Worm (Caenorhabditis elegans) whole organism, L2 larva: ENCODE measurements around the gene elb-1.

Experiments
- C34F6.9 ChIP-seq: fragments of 150-350 bp; optimal IDR thresholded peaks from 2 replicates; lab custom pipeline; 2014; ENCODE audit warnings: missing biosample characterization, missing genetic modification characterization
- F13H6.1 ChIP-seq: sonication (generic microtip); optimal IDR thresholded peaks from 2 replicates; lab custom pipeline; 2016; ENCODE audit warnings: missing genetic modification characterization, missing compliant biosample characterization
- R02D3.7 ChIP-seq: fragments of 150-350 bp; optimal IDR thresholded peaks from 2 replicates; lab custom pipeline; 2014; ENCODE audit warnings: missing biosample characterization, missing genetic modification characterization
- Y55F3AM.14 ChIP-seq: fragments of 200-800 bp; sonication (Bioruptor generic); optimal IDR thresholded peaks from 2 replicates; lab custom pipeline; 2018; ENCODE audit warnings: mild to moderate bottlenecking, missing genetic modification characterization, missing compliant biosample characterization
- alr-1 ChIP-seq: fragments of 150-350 bp; optimal IDR thresholded peaks from 2 replicates; lab custom pipeline; 2014; ENCODE audit warnings: missing biosample characterization, missing genetic modification characterization
- aly-2 ChIP-seq: fragments of 150-350 bp; optimal IDR thresholded peaks from 2 replicates; lab custom pipeline; 2014; ENCODE audit warnings: missing biosample characterization, missing genetic modification characterization
- blmp-1 ChIP-seq: sonication (generic microtip); optimal IDR thresholded peaks from 2 replicates; lab custom pipeline; 2017; ENCODE audit warnings: missing genetic modification characterization, mild to moderate bottlenecking, missing compliant biosample characterization, antibody characterized with exemption, moderate library complexity; ENCODE audit not compliant: insufficient read depth
- ceh-82 ChIP-seq: fragments of 150-350 bp; optimal IDR thresholded peaks from 2 replicates; lab custom pipeline; 2014; ENCODE audit warnings: missing biosample characterization, missing genetic modification characterization
- crh-2 ChIP-seq: sonication (generic microtip); optimal IDR thresholded peaks from 2 replicates; lab custom pipeline; 2017; ENCODE audit warnings: missing biosample characterization, missing genetic modification characterization
- egl-27 ChIP-seq: sonication (generic microtip); optimal IDR thresholded peaks from 3 replicates; lab custom pipeline; 2017; ENCODE audit warnings: missing biosample characterization, missing genetic modification reagents, missing genetic modification characterization
- elt-1 ChIP-seq: fragments of 150-350 bp; optimal IDR thresholded peaks from 2 replicates; lab custom pipeline; 2014; ENCODE audit warnings: missing biosample characterization, missing genetic modification characterization
- elt-3 ChIP-seq: sonication (generic microtip); optimal IDR thresholded peaks from 2 replicates; lab custom pipeline; 2017; ENCODE audit warnings: missing biosample characterization, missing genetic modification characterization
- fos-1 ChIP-seq: fragments of 150-350 bp; optimal IDR thresholded peaks from 2 replicates; lab custom pipeline; 2014; ENCODE audit warnings: missing biosample characterization, missing genetic modification characterization
- gmeb-1 ChIP-seq: fragments of 150-350 bp; optimal IDR thresholded peaks from 2 replicates; lab custom pipeline; 2014; ENCODE audit warnings: missing biosample characterization, missing genetic modification characterization
- lin-11 ChIP-seq: fragments of 150-350 bp; sonication (generic microtip); optimal IDR thresholded peaks from 2 replicates; lab custom pipeline; 2014; ENCODE audit warnings: missing biosample characterization, missing genetic modification characterization, inconsistent platforms, mixed read lengths
- lin-13 ChIP-seq: fragments of 150-350 bp; optimal IDR thresholded peaks from 2 replicates; lab custom pipeline; 2014; ENCODE audit warnings: missing biosample characterization, missing genetic modification reagents, missing genetic modification characterization
- lin-39 ChIP-seq: fragments of 150-350 bp; optimal IDR thresholded peaks from 2 replicates; lab custom pipeline; 2014; ENCODE audit warnings: missing biosample characterization, missing genetic modification reagents, missing genetic modification characterization
- lsy-2 ChIP-seq, 2 experiments: fragments of 150-350 bp in 1 of 2; sonication (generic microtip) in 1 of 2; optimal IDR thresholded peaks; 2 replicates each; lab custom pipeline; 2014 to 2017; ENCODE audit warnings: missing biosample characterization in 2 of 2, missing genetic modification characterization in 2 of 2
- mab-5 ChIP-seq: fragments of 150-350 bp; optimal IDR thresholded peaks from 2 replicates; lab custom pipeline; 2014; ENCODE audit warnings: missing biosample characterization, missing genetic modification characterization
- mdl-1 ChIP-seq, 2 experiments: fragments of 150-350 bp in 1 of 2; sonication (generic microtip) in 1 of 2; optimal IDR thresholded peaks; 2 replicates each; lab custom pipeline; 2017; ENCODE audit warnings: missing biosample characterization in 2 of 2, missing genetic modification characterization in 2 of 2
- nhr-11 ChIP-seq: fragments of 150-350 bp; optimal IDR thresholded peaks from 2 replicates; lab custom pipeline; 2014; ENCODE audit warnings: missing biosample characterization, missing genetic modification characterization
- nhr-129 ChIP-seq: fragments of 150-350 bp; optimal IDR thresholded peaks from 2 replicates; lab custom pipeline; 2014; ENCODE audit warnings: missing biosample characterization, missing genetic modification characterization
- nhr-23 ChIP-seq: fragments of 150-350 bp; optimal IDR thresholded peaks from 2 replicates; lab custom pipeline; 2014; ENCODE audit warnings: missing biosample characterization, missing genetic modification reagents, missing genetic modification characterization
- nhr-6 ChIP-seq: fragments of 150-350 bp; optimal IDR thresholded peaks from 2 replicates; lab custom pipeline; 2014; ENCODE audit warnings: missing biosample characterization, missing genetic modification characterization
- peb-1 ChIP-seq: fragments of 150-350 bp; optimal IDR thresholded peaks from 2 replicates; lab custom pipeline; 2014; ENCODE audit warnings: missing biosample characterization, missing genetic modification characterization
- sem-4 ChIP-seq: fragments of 150-350 bp; optimal IDR thresholded peaks from 2 replicates; lab custom pipeline; 2014; ENCODE audit warnings: missing biosample characterization, missing genetic modification reagents, missing genetic modification characterization
- sma-9 ChIP-seq, 2 experiments: fragments of 150-350 bp in 1 of 2; sonication (generic microtip) in 1 of 2; optimal IDR thresholded peaks; 2 replicates each; lab custom pipeline; 2014 to 2016; ENCODE audit warnings: missing genetic modification characterization in 2 of 2, mild to moderate bottlenecking in 1 of 2, missing biosample characterization in 1 of 2, missing compliant biosample characterization in 1 of 2, missing genetic modification reagents in 1 of 2, moderate library complexity in 1 of 2
- snpc-4 ChIP-seq: fragments of 150-350 bp; optimal IDR thresholded peaks from 2 replicates; lab custom pipeline; 2014; ENCODE audit warnings: missing biosample characterization, missing genetic modification characterization
- unc-39 ChIP-seq: fragments of 150-350 bp; optimal IDR thresholded peaks from 2 replicates; lab custom pipeline; 2014; ENCODE audit warnings: missing biosample characterization, missing genetic modification characterization
- unc-55 ChIP-seq: fragments of 150-350 bp; sonication (generic microtip); optimal IDR thresholded peaks from 3 replicates; lab custom pipeline; 2014; ENCODE audit warnings: missing biosample characterization, missing genetic modification reagents, missing genetic modification characterization
- unc-62 ChIP-seq: fragments of 150-350 bp; optimal IDR thresholded peaks from 2 replicates; lab custom pipeline; 2014; ENCODE audit warnings: missing biosample characterization, missing genetic modification reagents, missing genetic modification characterization
- ztf-4 ChIP-seq: fragments of 150-350 bp; optimal IDR thresholded peaks from 2 replicates; lab custom pipeline; 2014; ENCODE audit warnings: missing biosample characterization, missing genetic modification characterization

elb-1 gene

DNA sequence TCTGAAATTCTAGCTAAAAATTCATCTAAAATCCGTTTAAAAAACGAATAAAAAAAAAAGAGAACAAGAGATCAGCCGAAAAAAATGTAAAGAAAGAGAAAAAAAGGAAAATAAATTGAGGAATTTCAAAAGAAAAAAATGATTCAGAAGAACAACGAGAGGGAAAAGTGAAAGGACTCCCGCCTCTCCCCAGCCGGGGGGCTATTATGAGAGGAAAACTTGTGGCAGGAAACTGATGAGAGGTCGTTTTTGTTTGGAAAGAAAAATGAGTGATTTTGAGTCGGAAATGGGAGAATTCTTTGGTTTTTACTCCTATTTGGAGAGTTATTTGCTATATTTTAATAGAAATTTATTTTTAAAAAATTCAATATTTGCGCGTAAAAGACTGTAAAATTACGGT, 22.9 kb upstream of the elb-1 start:
- peak; percentile 69 for TF ChIP-seq blmp-1 (tag; lab: Kevin White, UChicago)
- TF ChIP-seq F13H6.1 (tag; lab: Kevin White, UChicago), result no peak
- no peak for TF ChIP-seq R02D3.7 (tag; lab: Kevin White, UChicago)
- peak; percentile 42 for TF ChIP-seq sem-4 (tag; lab: Kevin White, UChicago)

- peak; percentile 57 for TF ChIP-seq crh-2
- peak; percentile 19 for TF ChIP-seq F13H6.1 (tag; lab: Kevin White, UChicago)
- no peak for TF ChIP-seq gmeb-1 (tag; lab: Kevin White, UChicago)
- TF ChIP-seq mdl-1 (tag; optimal IDR thresholded peaks at IDR 0.05; lab: Kevin White, UChicago), result no peak
- no peak for TF ChIP-seq R02D3.7 (tag; lab: Kevin White, UChicago)
- peak; percentile 1 for TF ChIP-seq C34F6.9 (tag; lab: Kevin White, UChicago)
Measured at ce11 chrIII:11740868-11741267, 21.6 kb upstream of the elb-1 start.

- peak; percentile 12 to 27 for TF ChIP-seq mdl-1 (tag; optimal IDR thresholded peaks at IDR 0.05; lab: Kevin White, UChicago)
- peak; percentile 46 for TF ChIP-seq crh-2
- TF ChIP-seq lsy-2 (tag; optimal IDR thresholded peaks at IDR 0.05; lab: Kevin White, UChicago), result peak in 1 of 2 experiments; percentile 64
- TF ChIP-seq sma-9 (GFP tag; optimal IDR thresholded peaks at IDR 0.05; lab: Kevin White, UChicago), result peak; percentile 70
- TF ChIP-seq sma-9 (tag; optimal IDR thresholded peaks at IDR 0.05; lab: Kevin White, UChicago), result no peak
- TF ChIP-seq blmp-1 (tag; lab: Kevin White, UChicago), result peak; percentile 33
- no peak for TF ChIP-seq nhr-23 (tag; lab: Kevin White, UChicago)
- peak; percentile 16 for TF ChIP-seq egl-27 (tag; lab: Kevin White, UChicago)
- peak; percentile 14 for TF ChIP-seq fos-1 (tag; lab: Kevin White, UChicago)
- TF ChIP-seq snpc-4, result peak; percentile 1
- TF ChIP-seq lin-13, result peak; percentile 27
- TF ChIP-seq ztf-4 (tag; lab: Kevin White, UChicago), result peak; percentile 21
- TF ChIP-seq F13H6.1 (tag; lab: Kevin White, UChicago), result peak; percentile 54
- TF ChIP-seq aly-2 (tag; lab: Kevin White, UChicago), result no peak
- TF ChIP-seq elt-3 (tag; lab: Kevin White, UChicago), result no peak
- no peak for TF ChIP-seq nhr-6 (tag; lab: Kevin White, UChicago)
- peak; percentile 34 for TF ChIP-seq nhr-129
- TF ChIP-seq gmeb-1 (tag; lab: Kevin White, UChicago), result peak; percentile 13
- peak; percentile 37 for TF ChIP-seq C34F6.9 (tag; lab: Kevin White, UChicago)
- peak; percentile 90 for TF ChIP-seq sem-4 (tag; lab: Kevin White, UChicago)
- no peak for TF ChIP-seq peb-1 (tag; lab: Kevin White, UChicago)
- TF ChIP-seq unc-55, result peak; percentile 47
- TF ChIP-seq mab-5 (tag; lab: Kevin White, UChicago), result peak; percentile 33
Measured at ce11 chrIII:11738482-11738881, 19.2 kb upstream of the elb-1 start.

- no peak for TF ChIP-seq ceh-82 (tag; lab: Kevin White, UChicago)
- TF ChIP-seq unc-62 (GFP tag; lab: Kevin White, UChicago), result no peak
- no peak for TF ChIP-seq peb-1 (tag; lab: Kevin White, UChicago)
- no peak for TF ChIP-seq F13H6.1 (tag; lab: Kevin White, UChicago)
- TF ChIP-seq nhr-11 (tag; lab: Kevin White, UChicago), result no peak
- TF ChIP-seq alr-1 (tag; lab: Kevin White, UChicago), result no peak
- TF ChIP-seq lin-11 (tag; lab: Kevin White, UChicago), result no peak
- TF ChIP-seq nhr-23 (tag; lab: Kevin White, UChicago), result no peak
- TF ChIP-seq mdl-1 (tag; optimal IDR thresholded peaks at IDR 0.05; lab: Kevin White, UChicago), result no peak
- no peak for TF ChIP-seq elt-1 (tag; lab: Kevin White, UChicago)
Measured at ce11 chrIII:11737527-11737926, 18.3 kb upstream of the elb-1 start, which contains the start of gene sup-1. sup-1 (minus strand) TSS chrIII:11737627.

DNA sequence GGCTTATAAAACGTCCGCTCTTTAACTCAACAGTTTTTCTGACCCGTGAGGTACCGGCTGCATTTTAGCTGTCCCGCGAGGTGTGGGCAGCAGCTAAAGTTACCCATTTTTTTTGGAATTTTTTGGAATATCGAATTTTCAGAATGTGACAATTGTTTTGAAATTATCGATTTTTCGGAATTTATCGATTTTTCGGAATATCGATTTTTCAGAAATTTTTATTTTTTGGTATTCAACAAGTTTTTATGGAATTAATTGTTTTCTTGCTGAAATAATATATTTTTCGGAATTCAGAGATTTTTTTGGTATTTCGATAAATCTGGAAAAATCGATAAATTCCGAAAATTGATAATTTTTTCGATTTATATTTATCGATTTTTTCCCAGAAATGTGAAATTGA, 13.7 kb upstream of the elb-1 start:
- TF ChIP-seq mab-5 (tag; lab: Kevin White, UChicago) (no peak), lin-39 (tag; lab: Kevin White, UChicago) (no peak), unc-39 (tag; lab: Kevin White, UChicago) (no peak), lin-13 (no peak), Y55F3AM.14 (GFP tag; lab: Kevin White, UChicago) (no peak)
